Fruit fly (Drosophila melanogaster) whole organism, wandering third instar larva: ENCODE results near the gene Prestin.

Experiments used
- CG32264 ChIP-seq: fragments of 200-800 bp; sonication (Bioruptor generic); optimal IDR thresholded peaks from 2 replicates; lab custom pipeline; 2016; ENCODE audit warnings: missing biosample characterization, missing genetic modification characterization
- Dfd ChIP-seq: fragments of >200 bp; optimal IDR thresholded peaks from 2 replicates; lab custom pipeline; 2017; ENCODE audit warnings: missing biosample characterization, missing genetic modification characterization
- GATAd ChIP-seq: sonication (Bioruptor generic); optimal IDR thresholded peaks from 2 replicates; lab custom pipeline; 2016; ENCODE audit warnings: missing biosample characterization, missing genetic modification characterization
- HLH106 ChIP-seq: fragments of 200-800 bp; optimal IDR thresholded peaks from 3 replicates; lab custom pipeline; 2019; ENCODE audit warnings: missing biosample characterization, mild to moderate bottlenecking, missing genetic modification characterization, moderate library complexity
- Hnf4 ChIP-seq: fragments of 200-800 bp; sonication (Bioruptor generic); optimal IDR thresholded peaks from 2 replicates; lab custom pipeline; 2016; ENCODE audit warnings: missing biosample characterization, mild to moderate bottlenecking, missing genetic modification characterization
- Hr78 ChIP-seq: fragments of >200 bp; optimal IDR thresholded peaks from 2 replicates; lab custom pipeline; 2017; ENCODE audit warnings: missing biosample characterization, missing genetic modification characterization
- Hr83 ChIP-seq: fragments of 200-300 bp; sonication (Bioruptor generic); optimal IDR thresholded peaks from 2 replicates; lab custom pipeline; 2016; ENCODE audit warnings: missing biosample characterization, mild to moderate bottlenecking, missing genetic modification characterization, moderate library complexity; ENCODE audit not compliant: poor library complexity, severe bottlenecking
- Jra ChIP-seq: sonication (Bioruptor generic); optimal IDR thresholded peaks from 2 replicates; lab custom pipeline; 2016; ENCODE audit warnings: missing biosample characterization, missing genetic modification characterization
- Mio ChIP-seq: sonication (Bioruptor generic); optimal IDR thresholded peaks from 2 replicates; lab custom pipeline; 2016; ENCODE audit warnings: missing biosample characterization, missing genetic modification characterization
- Myc ChIP-seq: fragments of >200 bp; optimal IDR thresholded peaks from 2 replicates; lab custom pipeline; 2017
- N ChIP-seq: fragments of >200 bp; optimal IDR thresholded peaks from 2 replicates; lab custom pipeline; 2018; ENCODE audit warnings: missing biosample characterization, missing external identifiers, missing genetic modification characterization
- Rel ChIP-seq, 2 experiments: fragments of 200-800 bp; sonication (Bioruptor generic) in 1 of 2; optimal IDR thresholded peaks; 2 replicates in 1 of 2; 3 replicates in 1 of 2; lab custom pipeline; 2016 to 2019; ENCODE audit warnings: mild to moderate bottlenecking in 2 of 2, missing biosample characterization in 2 of 2, missing genetic modification characterization in 2 of 2, moderate library complexity in 1 of 2
- Sp1 ChIP-seq: fragments of 200-800 bp; sonication (Bioruptor generic); optimal IDR thresholded peaks from 3 replicates; lab custom pipeline; 2019; ENCODE audit warnings: missing biosample characterization, mild to moderate bottlenecking, missing genetic modification characterization, moderate library complexity
- Vsx2 ChIP-seq: fragments of 200-300, 225-300 bp; sonication (Bioruptor generic); optimal IDR thresholded peaks from 2 replicates; lab custom pipeline; 2018; ENCODE audit warnings: missing biosample characterization, missing genetic modification characterization; ENCODE audit not compliant: partially characterized antibody
- br ChIP-seq: fragments of 200-800 bp; sonication (Bioruptor generic); optimal IDR thresholded peaks from 2 replicates; lab custom pipeline; 2016; ENCODE audit warnings: missing biosample characterization, missing genetic modification characterization
- brk ChIP-seq: fragments of 200-800 bp; sonication (Bioruptor generic); optimal IDR thresholded peaks from 2 replicates; lab custom pipeline; 2016; ENCODE audit warnings: missing biosample characterization, mild to moderate bottlenecking, missing genetic modification characterization
- dl ChIP-seq, 2 experiments: fragments of 175-275, 200-275 bp in 1 of 2; fragments of 200-275 bp in 1 of 2; sonication (Bioruptor generic); optimal IDR thresholded peaks; lab custom pipeline; 2018; ENCODE audit warnings: mild to moderate bottlenecking in 2 of 2, missing biosample characterization in 2 of 2, missing genetic modification characterization in 2 of 2, moderate library complexity in 2 of 2; ENCODE audit not compliant: partially characterized antibody in 2 of 2, insufficient read depth in 1 of 2
- dmrt93B ChIP-seq: fragments of 200-800 bp; sonication (Bioruptor generic); optimal IDR thresholded peaks from 2 replicates; lab custom pipeline; 2018; ENCODE audit warnings: missing biosample characterization, mild to moderate bottlenecking, missing genetic modification characterization
- dsf ChIP-seq: sonication (Bioruptor generic); optimal IDR thresholded peaks from 2 replicates; lab custom pipeline; 2016; ENCODE audit warnings: missing biosample characterization, missing genetic modification characterization, borderline replicate concordance
- ey ChIP-seq: fragments of 200-800 bp; sonication (Bioruptor generic); optimal IDR thresholded peaks from 2 replicates; lab custom pipeline; 2016; ENCODE audit warnings: missing biosample characterization, missing genetic modification characterization
- foxo ChIP-seq, 2 experiments: fragments of 200-800 bp; sonication (Bioruptor generic); optimal IDR thresholded peaks; 2 replicates in 1 of 2; 3 replicates in 1 of 2; lab custom pipeline; 2016 to 2017; ENCODE audit warnings: missing biosample characterization in 2 of 2, missing genetic modification characterization in 2 of 2
- fru ChIP-seq: fragments of 200-800 bp; sonication (Bioruptor generic); optimal IDR thresholded peaks from 3 replicates; lab custom pipeline; 2016; ENCODE audit warnings: missing biosample characterization, mild to moderate bottlenecking, missing genetic modification characterization
- h ChIP-seq: fragments of 200-800 bp; sonication (Bioruptor generic); optimal IDR thresholded peaks from 3 replicates; lab custom pipeline; 2016; ENCODE audit warnings: missing biosample characterization, mild to moderate bottlenecking, missing genetic modification characterization
- lola ChIP-seq: fragments of >200 bp; optimal IDR thresholded peaks from 2 replicates; lab custom pipeline; 2017; ENCODE audit warnings: missing biosample characterization, missing genetic modification characterization
- pan ChIP-seq: fragments of >200 bp; optimal IDR thresholded peaks from 2 replicates; lab custom pipeline; 2017
- psq ChIP-seq: fragments of 200-800 bp; sonication (Bioruptor generic); optimal IDR thresholded peaks from 3 replicates; lab custom pipeline; 2017; ENCODE audit warnings: missing biosample characterization, mild to moderate bottlenecking, missing genetic modification characterization, moderate library complexity
- rgr ChIP-seq: fragments of 200-800 bp; sonication (Bioruptor generic); optimal IDR thresholded peaks from 3 replicates; lab custom pipeline; 2016; ENCODE audit warnings: missing biosample characterization, mild to moderate bottlenecking, missing genetic modification characterization
- sage ChIP-seq: fragments of 200-800 bp; sonication (Bioruptor generic); optimal IDR thresholded peaks from 2 replicates; lab custom pipeline; 2016; ENCODE audit warnings: missing biosample characterization, mild to moderate bottlenecking, missing genetic modification characterization
- sv ChIP-seq: fragments of 200-800 bp; sonication (Bioruptor generic); optimal IDR thresholded peaks from 3 replicates; lab custom pipeline; 2016; ENCODE audit warnings: missing biosample characterization, missing genetic modification characterization
- tai ChIP-seq: sonication (Bioruptor generic); optimal IDR thresholded peaks from 2 replicates; lab custom pipeline; 2016; ENCODE audit warnings: missing biosample characterization, missing genetic modification characterization
- usp ChIP-seq: fragments of >200 bp; optimal IDR thresholded peaks from 2 replicates; lab custom pipeline; 2017; ENCODE audit warnings: missing biosample characterization, missing genetic modification characterization
- woc ChIP-seq: sonication (Bioruptor generic); optimal IDR thresholded peaks from 2 replicates; lab custom pipeline; 2016; ENCODE audit warnings: missing biosample characterization, mild to moderate bottlenecking, missing genetic modification characterization

Gene Prestin

dm6 chr3L:17905761-17906160, 1.9 kb downstream of the Prestin start:
- TF ChIP-seq dmrt93B (no peak), dsf (GFP tag; lab: Kevin White, UChicago) (no peak), Rel (GFP tag; optimal IDR thresholded peaks at IDR 0.05; lab: Kevin White, UChicago) (no peak), Rel (tag; optimal IDR thresholded peaks at IDR 0.05; lab: Kevin White, UChicago) (no peak), lola (GFP tag; lab: Kevin White, UChicago) (no peak), CG32264 (GFP tag; lab: Kevin White, UChicago) (no peak), N (no peak), Hr83 (GFP tag; lab: Kevin White, UChicago) (no peak), tai (GFP tag; lab: Kevin White, UChicago) (no peak)

DNA sequence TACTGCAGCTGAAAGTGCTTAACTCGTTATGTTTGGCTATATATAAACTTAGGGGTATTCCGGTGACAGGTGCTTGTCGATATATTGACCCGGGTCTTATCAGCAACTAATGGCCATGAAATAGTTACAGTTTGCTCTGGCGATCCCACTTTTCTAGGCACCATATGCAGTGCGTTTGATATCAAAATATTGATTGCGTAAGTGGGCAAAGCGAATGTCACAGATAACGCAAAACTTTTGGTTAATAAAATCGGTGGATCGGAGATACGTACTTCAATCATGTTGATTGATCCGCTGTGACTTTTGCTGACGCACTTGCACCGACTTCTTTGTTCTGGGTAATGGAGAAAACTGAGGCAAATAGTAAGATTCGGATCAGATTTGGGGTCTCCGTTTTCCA, 3.0 kb downstream of the Prestin start:
- no peak for TF ChIP-seq ey (GFP tag; lab: Kevin White, UChicago)
- peak in 1 of 2 experiments; percentile 0 for TF ChIP-seq foxo (GFP tag; optimal IDR thresholded peaks at IDR 0.05; lab: Kevin White, UChicago)

DNA sequence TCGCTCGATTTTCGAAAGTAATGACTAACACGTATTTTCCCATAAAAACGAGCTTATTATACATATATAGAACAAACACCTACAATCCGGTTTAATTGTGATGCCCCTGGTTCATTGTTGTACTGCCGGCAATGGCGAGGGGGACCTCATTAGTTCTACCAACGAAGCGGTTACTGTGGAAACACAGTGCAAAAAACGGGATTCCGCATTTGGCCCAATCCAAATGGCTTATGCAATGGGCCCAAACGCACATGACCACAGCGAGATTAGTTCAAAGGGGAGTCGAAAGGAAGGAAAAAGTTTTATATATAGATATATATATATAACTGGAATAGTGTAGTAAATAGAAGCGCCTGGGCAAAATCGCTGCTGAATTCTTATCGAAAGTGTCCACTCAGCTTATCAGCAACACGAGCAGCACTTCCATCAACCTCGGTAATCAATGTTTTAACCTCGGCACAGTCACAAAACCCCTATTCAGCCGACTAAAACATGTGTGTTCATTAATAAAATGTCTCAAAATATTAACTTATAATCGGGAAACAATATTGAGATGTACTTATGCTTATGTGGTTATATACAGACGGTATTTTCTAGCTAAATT, 3.7 kb downstream of the Prestin start:
- no peak for TF ChIP-seq CG32264 (GFP tag; lab: Kevin White, UChicago)
- no peak for TF ChIP-seq Rel (GFP tag; optimal IDR thresholded peaks at IDR 0.05; lab: Kevin White, UChicago)
- TF ChIP-seq Rel (tag; optimal IDR thresholded peaks at IDR 0.05; lab: Kevin White, UChicago): peak; percentile 75

- TF ChIP-seq HLH106 (tag; lab: Kevin White, UChicago): no peak
- no peak for TF ChIP-seq Hr83 (GFP tag; lab: Kevin White, UChicago)
- no peak for TF ChIP-seq foxo (GFP tag; optimal IDR thresholded peaks at IDR 0.05; lab: Kevin White, UChicago)
- no peak for TF ChIP-seq br
- no peak for TF ChIP-seq sv (GFP tag; lab: Kevin White, UChicago)
- TF ChIP-seq N: no peak
- TF ChIP-seq Rel (GFP tag; optimal IDR thresholded peaks at IDR 0.05; lab: Kevin White, UChicago): no peak
- no peak for TF ChIP-seq Rel (tag; optimal IDR thresholded peaks at IDR 0.05; lab: Kevin White, UChicago)
- no peak for TF ChIP-seq psq (GFP tag; lab: Kevin White, UChicago)
These were observed 5.0 kb downstream of the Prestin start for dm6 chr3L:17902621-17903020.

dm6 chr3L:17902186-17902585, 5.4 kb downstream of the Prestin start:
- TF ChIP-seq sage (GFP tag; lab: Kevin White, UChicago) (no peak), GATAd (GFP tag; lab: Kevin White, UChicago) (no peak), Dfd (GFP tag; lab: Kevin White, UChicago) (no peak), HLH106 (tag; lab: Kevin White, UChicago) (no peak), Sp1 (no peak), lola (GFP tag; lab: Kevin White, UChicago) (no peak), woc (no peak), Vsx2 (no peak), usp (no peak), Mio (GFP tag; lab: Kevin White, UChicago) (no peak), h (GFP tag; lab: Kevin White, UChicago) (peak; percentile 37), rgr (no peak), fru (GFP tag; lab: Kevin White, UChicago) (peak; percentile 3), Rel (GFP tag; optimal IDR thresholded peaks at IDR 0.05; lab: Kevin White, UChicago) (no peak), Rel (tag; optimal IDR thresholded peaks at IDR 0.05; lab: Kevin White, UChicago) (no peak)

DNA sequence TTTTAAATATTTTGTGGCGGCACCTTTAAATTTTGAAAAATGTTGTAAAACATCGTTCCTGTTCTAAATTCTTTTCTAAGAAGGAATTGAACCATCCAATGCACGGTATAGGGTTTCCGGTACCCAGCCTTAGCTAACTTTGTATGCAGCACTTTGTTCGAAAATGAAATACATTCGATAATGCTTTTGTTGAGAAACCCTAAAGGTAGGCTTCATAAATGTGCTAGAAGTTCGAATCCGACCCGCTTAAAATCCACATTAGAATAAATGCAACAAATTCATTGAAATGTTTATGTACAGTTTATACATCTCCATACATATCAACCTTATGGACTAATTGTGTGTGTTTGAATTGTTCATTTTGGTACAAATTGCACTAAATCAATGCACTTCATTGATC, 9.0 kb downstream of the Prestin start:
- TF ChIP-seq lola (GFP tag; lab: Kevin White, UChicago): no peak
- peak; percentile 72 for TF ChIP-seq Myc (lab: Kevin White, UChicago)
- TF ChIP-seq GATAd (GFP tag; lab: Kevin White, UChicago): no peak
- no peak for TF ChIP-seq Jra (GFP tag; lab: Kevin White, UChicago)
- no peak for TF ChIP-seq ey (GFP tag; lab: Kevin White, UChicago)
- TF ChIP-seq dl (GFP tag; optimal IDR thresholded peaks at IDR 0.05; lab: Kevin White, UChicago; ENCODE audit: insufficient read depth in 1 of 2, partially characterized antibody in 2 of 2): no peak
- no peak for TF ChIP-seq sv (GFP tag; lab: Kevin White, UChicago)
- no peak for TF ChIP-seq Hnf4 (GFP tag; lab: Kevin White, UChicago)
- peak; percentile 8 for TF ChIP-seq Hr83 (GFP tag; lab: Kevin White, UChicago)
- peak; percentile 6 for TF ChIP-seq Vsx2
- no peak for TF ChIP-seq pan
- TF ChIP-seq brk (GFP tag; lab: Kevin White, UChicago): peak; percentile 19
- TF ChIP-seq usp: no peak
- no peak for TF ChIP-seq h (GFP tag; lab: Kevin White, UChicago)
- no peak for TF ChIP-seq Hr78 (GFP tag; lab: Kevin White, UChicago)
- TF ChIP-seq Mio (GFP tag; lab: Kevin White, UChicago): no peak
- peak; percentile 61 for TF ChIP-seq N
- TF ChIP-seq fru (GFP tag; lab: Kevin White, UChicago): no peak
- no peak for TF ChIP-seq psq (GFP tag; lab: Kevin White, UChicago)
- TF ChIP-seq Sp1: no peak
